Fruit fly (Drosophila melanogaster) whole organism, embryonic: ENCODE results near the gene CG6051.

Source experiments
- Bgb ChIP-seq: fragments of 200-800 bp; sonication (Bioruptor generic); IDR thresholded peaks from 2 replicates; pipeline ENCODE4 v1.3.6; 2022; ENCODE audit warnings: missing biosample characterization, missing genetic modification characterization; ENCODE audit not compliant: partially characterized antibody
- CG11695 ChIP-seq: fragments of 200-800 bp; sonication (Bioruptor generic); IDR thresholded peaks from 3 replicates; pipeline ENCODE4 v1.3.6; 2022; ENCODE audit warnings: missing biosample characterization, missing genetic modification characterization
- CG7556 ChIP-seq: fragments of 200-800 bp; sonication (Bioruptor generic); optimal IDR thresholded peaks from 2 replicates; lab custom pipeline; 2017; ENCODE audit warnings: missing biosample characterization, mild to moderate bottlenecking, missing genetic modification characterization
- Fer2 ChIP-seq: fragments of 200-800 bp; sonication (Bioruptor generic); optimal IDR thresholded peaks from 2 replicates; lab custom pipeline; 2018; ENCODE audit warnings: missing biosample characterization, mild to moderate bottlenecking, missing genetic modification characterization, moderate library complexity
- NFAT ChIP-seq: fragments of 200-800 bp; sonication (Bioruptor generic); IDR thresholded peaks from 2 replicates; pipeline ENCODE4 v1.3.6; 2022; ENCODE audit warnings: missing biosample characterization, missing genetic modification characterization
- dpn ChIP-seq, 2 experiments: fragments of 200-800 bp; sonication (Bioruptor generic); optimal IDR thresholded peaks; 3 replicates each; lab custom pipeline; 2016; ENCODE audit warnings: missing biosample characterization in 2 of 2, missing genetic modification characterization in 2 of 2

DNA sequence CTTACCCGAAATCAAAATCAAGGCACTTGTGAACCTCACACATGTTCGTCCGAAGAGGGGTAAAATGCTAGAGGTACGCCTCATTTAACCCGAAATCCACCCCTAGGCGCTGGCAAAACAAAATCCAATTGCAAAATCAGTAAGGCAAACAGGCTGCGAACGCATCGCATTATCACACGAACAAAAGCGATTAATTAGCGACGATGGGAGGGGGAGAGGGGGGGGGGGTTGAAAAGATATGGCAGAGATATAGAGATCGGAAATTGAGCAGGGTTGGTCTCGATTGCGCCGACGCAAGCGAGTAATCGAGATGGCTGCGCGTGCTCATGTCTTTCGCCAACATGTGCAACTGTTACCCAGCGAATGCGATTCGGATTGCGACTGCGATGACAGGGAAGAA lies 46.0 kb upstream of the CG6051 start:
- TF ChIP-seq dpn (GFP tag; optimal IDR thresholded peaks at IDR 0.05; lab: Kevin White, UChicago) (no peak), CG7556 (GFP tag; lab: Kevin White, UChicago) (no peak), NFAT (GFP tag; lab: Robert Waterston, UW) (no peak), CG11695 (GFP tag; lab: Robert Waterston, UW) (no peak), Bgb (GFP tag; lab: Robert Waterston, UW) (no peak), Fer2 (tag; lab: Kevin White, UChicago) (no peak)
